Fruit fly (Drosophila melanogaster): Measurements from ENCODE around the gene CG32181.

DNA sequence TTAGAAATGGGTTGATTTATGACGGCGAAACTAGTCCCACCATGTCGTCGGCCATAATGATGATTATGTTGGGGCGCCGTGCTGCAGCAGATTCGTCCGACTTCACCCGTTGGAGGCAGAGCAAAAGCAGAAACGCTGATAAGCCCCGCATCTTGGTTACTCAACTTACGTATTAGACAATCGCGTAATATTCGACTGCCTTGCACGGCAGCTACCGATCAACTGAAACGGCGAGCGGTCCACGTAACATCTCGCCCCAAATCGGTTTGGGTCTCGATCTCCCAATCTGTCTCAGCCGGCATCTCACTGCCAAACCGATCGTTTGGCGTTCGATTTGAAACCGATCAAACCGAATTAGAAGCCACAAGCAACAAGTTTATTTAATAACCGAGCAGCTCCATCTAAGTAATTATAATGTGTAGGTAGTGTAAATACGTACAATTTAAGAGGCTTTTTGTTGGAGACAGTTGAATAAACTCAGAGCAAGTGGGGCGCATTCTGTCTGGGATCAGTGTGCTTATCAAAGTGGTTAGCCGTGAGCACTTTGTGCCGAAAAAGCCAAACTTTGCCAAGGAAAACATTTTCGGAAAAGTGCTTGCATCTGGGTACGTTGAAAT lies 49.2 kb downstream of the CG32181 start, which contains the start of gene CG32191:
- TF ChIP-seq aop (GFP tag; IDR thresholded peaks at IDR 0.05) (no peak), CG2889 (GFP tag; IDR thresholded peaks at IDR 0.05) (0 out of 3 replicates have a peak, but pooled peaks have one; percentile 8), CG6654 (GFP tag; optimal IDR thresholded peaks at IDR 0.05) (no peak), PHDP (tag; optimal IDR thresholded peaks at IDR 0.05) (peak; percentile 22), sug (tag; optimal IDR thresholded peaks at IDR 0.05) (peak; percentile 29), CG10209 (GFP tag; optimal IDR thresholded peaks at IDR 0.05) (no peak), onecut (GFP tag; IDR thresholded peaks at IDR 0.05) (no peak)
